Fruit fly (Drosophila melanogaster): ENCODE measurements around the gene CG4822.

The CG4822 gene

DNA sequence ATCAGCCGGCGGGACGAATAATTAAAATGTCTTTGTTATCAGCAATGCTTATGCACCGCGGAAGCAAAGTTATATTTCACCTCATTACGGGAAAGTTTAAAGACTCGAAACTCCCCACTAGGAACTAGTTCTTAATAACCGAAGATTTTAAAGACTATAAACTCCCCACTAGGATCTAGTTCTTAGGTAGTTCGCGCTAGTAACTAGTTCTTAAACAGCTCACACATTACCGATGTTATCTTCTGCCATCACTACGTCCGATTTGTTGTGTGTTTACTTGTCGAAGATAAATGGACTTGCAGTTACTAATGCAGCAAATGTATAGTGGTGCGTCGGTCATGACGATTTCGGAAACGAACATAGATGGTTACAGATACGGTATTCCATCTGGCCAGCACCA is 21.5 kb upstream of the CG4822 start, which contains the start of the genes CG31974 and CG11454 (continued):
- TF ChIP-seq gt (GFP tag; IDR thresholded peaks at IDR 0.05): no peak
- TF ChIP-seq shn (GFP tag; optimal IDR thresholded peaks at IDR 0.05): no peak
- TF ChIP-seq p53 (GFP tag; optimal IDR thresholded peaks at IDR 0.05): no peak
- no peak for TF ChIP-seq CG17802 (tag; optimal IDR thresholded peaks at IDR 0.05)
- no peak for TF ChIP-seq CG10209 (GFP tag; optimal IDR thresholded peaks at IDR 0.05)
- no peak for TF ChIP-seq CG2875 (GFP tag; optimal IDR thresholded peaks at IDR 0.05)
- no peak for TF ChIP-seq E2f1 (GFP tag; IDR thresholded peaks at IDR 0.05)
- TF ChIP-seq CG2199 (GFP tag; IDR thresholded peaks at IDR 0.05): no peak
- no peak for TF ChIP-seq CG10321 (GFP tag; IDR thresholded peaks at IDR 0.05)
- TF ChIP-seq rib (GFP tag; IDR thresholded peaks at IDR 0.05): no peak
- no peak for TF ChIP-seq wdn (GFP tag; IDR thresholded peaks at IDR 0.05)
- TF ChIP-seq stc (GFP tag; IDR thresholded peaks at IDR 0.05): no peak; the same call in 1 of the 2 replicates
- TF ChIP-seq ems (GFP tag; optimal IDR thresholded peaks at IDR 0.05): no peak
- TF ChIP-seq Vsx1 (GFP tag; optimal IDR thresholded peaks at IDR 0.05): no peak
- TF ChIP-seq CG4730 (GFP tag; IDR thresholded peaks at IDR 0.05): no peak
- TF ChIP-seq sug (tag; optimal IDR thresholded peaks at IDR 0.05): no peak
- no peak for TF ChIP-seq CG10366 (GFP tag; IDR thresholded peaks at IDR 0.05)
- TF ChIP-seq CG16813 (GFP tag; IDR thresholded peaks at IDR 0.05; ENCODE audit: partially characterized antibody): peak; percentile 67; the same call in 2 of the 3 replicates
- no peak for TF ChIP-seq chn (GFP tag; optimal IDR thresholded peaks at IDR 0.05)

DNA sequence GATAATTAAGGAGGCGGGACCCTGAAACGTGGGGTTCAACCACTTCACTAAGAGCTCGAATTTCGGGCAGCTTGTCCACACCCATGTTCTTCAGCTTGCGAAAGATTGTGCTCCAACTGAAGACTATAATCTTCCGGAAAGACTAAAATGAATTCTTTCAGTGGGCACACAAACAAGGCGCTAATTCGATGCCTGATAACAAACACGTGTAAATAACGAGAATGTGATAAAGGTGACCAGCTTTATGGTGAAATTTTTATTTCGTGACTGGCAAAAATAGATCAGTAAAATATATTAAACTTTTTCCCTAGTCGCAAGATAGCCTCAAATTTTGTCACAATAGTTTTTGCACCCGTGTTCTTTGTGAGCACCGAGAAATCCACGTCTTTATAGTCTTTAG is 19.3 kb upstream of the CG4822 start, which contains the start of the genes CG31975 and ovm:
Gene CG31975, minus strand, starts transcription at position 144 of the 400 bp plus-strand sequence.
Gene ovm, minus strand, starts transcription at position 144 of the 400 bp plus-strand sequence.
- TF ChIP-seq sug (tag; optimal IDR thresholded peaks at IDR 0.05) (peak; percentile 38), bowl (GFP tag; IDR thresholded peaks at IDR 0.05) (no peak), exex (tag; optimal IDR thresholded peaks at IDR 0.05) (peak; percentile 72), cwo (GFP tag; optimal IDR thresholded peaks at IDR 0.05) (peak; percentile 83)

DNA sequence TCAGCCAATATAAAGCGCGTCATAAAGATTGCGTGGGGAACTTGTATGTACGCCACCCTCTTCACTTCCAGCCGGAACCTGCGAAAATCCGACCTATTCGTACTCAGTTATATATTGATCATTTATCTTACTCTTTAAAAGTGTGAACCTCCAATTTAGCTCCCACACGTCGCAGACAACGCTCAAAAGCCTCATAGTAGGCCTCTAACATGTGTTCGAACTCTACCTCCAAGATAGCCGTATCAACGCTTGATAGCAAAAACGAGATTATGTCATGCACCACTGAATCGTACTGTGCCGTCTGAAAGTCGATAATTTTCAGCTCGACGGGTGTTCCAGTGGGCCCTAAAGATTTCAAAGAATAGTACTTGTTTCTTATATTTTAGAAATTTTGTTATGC is 18.1 kb upstream of the CG4822 start:
- no peak for TF ChIP-seq wek (GFP tag; optimal IDR thresholded peaks at IDR 0.05)
- TF ChIP-seq CG6854 (GFP tag; optimal IDR thresholded peaks at IDR 0.05): no peak
- no peak for TF ChIP-seq Eip74EF (GFP tag; optimal IDR thresholded peaks at IDR 0.05)
- peak; percentile 59 for TF ChIP-seq Med (GFP tag)
- TF ChIP-seq CG13123 (GFP tag; optimal IDR thresholded peaks at IDR 0.05): no peak
- TF ChIP-seq salm (tag; optimal IDR thresholded peaks at IDR 0.05): no peak
- no peak for TF ChIP-seq Dbx (GFP tag; IDR thresholded peaks at IDR 0.05)
- peak; percentile 44 for TF ChIP-seq Fer1 (GFP tag; optimal IDR thresholded peaks at IDR 0.05)
- TF ChIP-seq CG34376 (GFP tag; optimal IDR thresholded peaks at IDR 0.05): peak; percentile 79
- no peak for TF ChIP-seq tll (GFP tag; optimal IDR thresholded peaks at IDR 0.05)
- TF ChIP-seq chinmo (GFP tag; IDR thresholded peaks at IDR 0.05; ENCODE audit: partially characterized antibody): 0 out of 4 replicates have a peak, but pooled peaks have one; percentile 25
- TF ChIP-seq Mes4 (GFP tag; optimal IDR thresholded peaks at IDR 0.05): no peak
- TF ChIP-seq shn (GFP tag; optimal IDR thresholded peaks at IDR 0.05): no peak
- TF ChIP-seq CG11723 (GFP tag; optimal IDR thresholded peaks at IDR 0.05): no peak
- TF ChIP-seq crc (GFP tag; optimal IDR thresholded peaks at IDR 0.05): no peak
- peak; percentile 7 for TF ChIP-seq lbe (GFP tag; optimal IDR thresholded peaks at IDR 0.05)
- TF ChIP-seq Bgb (GFP tag; IDR thresholded peaks at IDR 0.05; ENCODE audit: partially characterized antibody): no peak
- no peak for TF ChIP-seq CG6813 (GFP tag; optimal IDR thresholded peaks at IDR 0.05)
- no peak for TF ChIP-seq ind (GFP tag; optimal IDR thresholded peaks at IDR 0.05)
- no peak for TF ChIP-seq CG5953 (GFP tag; IDR thresholded peaks at IDR 0.05)
- TF ChIP-seq gsb (GFP tag; IDR thresholded peaks at IDR 0.05): no peak
- TF ChIP-seq Jarid2 (GFP tag; optimal IDR thresholded peaks at IDR 0.05): no peak
- TF ChIP-seq toy (GFP tag; IDR thresholded peaks at IDR 0.05): no peak
- peak; percentile 66 for TF ChIP-seq CG10543 (GFP tag; optimal IDR thresholded peaks at IDR 0.05)
- TF ChIP-seq danr (GFP tag; IDR thresholded peaks at IDR 0.05): no peak
- TF ChIP-seq slp2 (GFP tag; optimal IDR thresholded peaks at IDR 0.05): no peak
- TF ChIP-seq chif (GFP tag; optimal IDR thresholded peaks at IDR 0.05): no peak
- TF ChIP-seq gem (tag; optimal IDR thresholded peaks at IDR 0.05): no peak

All from whole organism, embryonic.